Fruit fly (Drosophila melanogaster) whole organism, embryonic: ENCODE data around the gene Actn3.

Experiments used
- Blimp-1 ChIP-seq: fragments of 200-800 bp; sonication (Bioruptor generic); optimal IDR thresholded peaks from 3 replicates; lab custom pipeline; 2018; ENCODE audit warnings: missing biosample characterization, missing genetic modification characterization, mild to moderate bottlenecking, moderate library complexity, missing genetic modification reagents
- CG10147 ChIP-seq: fragments of 200-800 bp; sonication (Bioruptor generic); optimal IDR thresholded peaks from 2 replicates; lab custom pipeline; 2019; ENCODE audit warnings: missing biosample characterization, mild to moderate bottlenecking, missing genetic modification characterization, moderate library complexity
- CG10565 ChIP-seq: fragments of 200-800 bp; sonication (Bioruptor generic); optimal IDR thresholded peaks from 3 replicates; lab custom pipeline; 2016; ENCODE audit warnings: missing biosample characterization, mild to moderate bottlenecking, missing genetic modification characterization
- CG12104 ChIP-seq: fragments of 200-800 bp; sonication (Bioruptor generic); optimal IDR thresholded peaks from 3 replicates; lab custom pipeline; 2016; ENCODE audit warnings: missing biosample characterization, missing genetic modification characterization
- CG12155 ChIP-seq: fragments of 200-800 bp; sonication (Bioruptor generic); optimal IDR thresholded peaks from 3 replicates; lab custom pipeline; 2016; ENCODE audit warnings: missing biosample characterization, missing genetic modification characterization
- CG1529 ChIP-seq: fragments of 200-800 bp; sonication (Bioruptor generic); optimal IDR thresholded peaks from 3 replicates; lab custom pipeline; 2018; ENCODE audit warnings: missing biosample characterization, missing genetic modification characterization
- CG15696 ChIP-seq: fragments of 200-800 bp; sonication (Bioruptor generic); optimal IDR thresholded peaks from 2 replicates; lab custom pipeline; 2019; ENCODE audit warnings: missing biosample characterization, mild to moderate bottlenecking, missing genetic modification characterization, moderate library complexity
- CG17385 ChIP-seq: fragments of 200-800 bp; sonication (Bioruptor generic); optimal IDR thresholded peaks from 3 replicates; lab custom pipeline; 2018; ENCODE audit warnings: missing biosample characterization, mild to moderate bottlenecking, missing genetic modification characterization
- CG17612 ChIP-seq: fragments of 200-800 bp; sonication (Bioruptor generic); IDR thresholded peaks from 2 replicates; pipeline ENCODE4 v1.3.6; 2022; ENCODE audit warnings: missing biosample characterization, missing genetic modification characterization
- CG17829 ChIP-seq: fragments of 200-800 bp; optimal IDR thresholded peaks from 2 replicates; lab custom pipeline; 2019; ENCODE audit warnings: missing biosample characterization, mild to moderate bottlenecking, missing genetic modification characterization, moderate library complexity
- CG18764 ChIP-seq: fragments of 200-800 bp; sonication (Bioruptor generic); optimal IDR thresholded peaks from 3 replicates; lab custom pipeline; 2016; ENCODE audit warnings: missing biosample characterization, missing genetic modification characterization
- CG30020 ChIP-seq: fragments of 200-800 bp; optimal IDR thresholded peaks from 2 replicates; lab custom pipeline; 2019; ENCODE audit warnings: missing biosample characterization, mild to moderate bottlenecking, missing genetic modification characterization, moderate library complexity
- CG32767 ChIP-seq: fragments of 200-800 bp; sonication (Bioruptor generic); IDR thresholded peaks from 2 replicates; pipeline ENCODE4 v1.3.6; 2022; ENCODE audit warnings: missing biosample characterization, missing genetic modification characterization
- CG33213 ChIP-seq: fragments of 200-800 bp; sonication (Bioruptor generic); optimal IDR thresholded peaks from 3 replicates; lab custom pipeline; 2016; ENCODE audit warnings: missing biosample characterization, missing genetic modification characterization
- CG7745 ChIP-seq: fragments of 200-800 bp; sonication (Bioruptor generic); optimal IDR thresholded peaks from 2 replicates; lab custom pipeline; 2018; ENCODE audit warnings: missing biosample characterization, mild to moderate bottlenecking, missing genetic modification characterization, moderate library complexity
- CrebB ChIP-seq: fragments of 200-800 bp; sonication (Bioruptor generic); optimal IDR thresholded peaks from 3 replicates; lab custom pipeline; 2018; ENCODE audit warnings: missing biosample characterization, mild to moderate bottlenecking, missing genetic modification characterization
- D19B ChIP-seq: fragments of 200-800 bp; sonication (Bioruptor generic); optimal IDR thresholded peaks from 2 replicates; lab custom pipeline; 2017; ENCODE audit warnings: missing biosample characterization, mild to moderate bottlenecking, missing genetic modification characterization
- Dfd ChIP-seq, 2 experiments: fragments of >200 bp; optimal IDR thresholded peaks; 2 replicates each; lab custom pipeline; 2017; ENCODE audit warnings: missing biosample characterization in 2 of 2, missing genetic modification characterization in 2 of 2
- Doc2 ChIP-seq: fragments of 200-800 bp; sonication (Bioruptor generic); IDR thresholded peaks from 2 replicates; pipeline ENCODE4 v1.3.6; 2022; ENCODE audit warnings: missing biosample characterization, missing genetic modification characterization
- Dp ChIP-seq: fragments of 200-800 bp; sonication (Bioruptor generic); optimal IDR thresholded peaks from 2 replicates; lab custom pipeline; 2018; ENCODE audit warnings: missing biosample characterization, mild to moderate bottlenecking, missing genetic modification characterization, moderate library complexity
- Fer1 ChIP-seq: fragments of 200-800 bp; sonication (Bioruptor generic); optimal IDR thresholded peaks from 2 replicates; lab custom pipeline; 2017; ENCODE audit warnings: missing biosample characterization, mild to moderate bottlenecking, missing genetic modification characterization
- GATAe ChIP-seq: fragments of 200-800 bp; sonication (Bioruptor generic); conservative IDR thresholded peaks from 2 replicates; pipeline ENCODE4 v1.3.6; 2022; ENCODE audit warnings: missing biosample characterization, missing genetic modification characterization
- HLH54F ChIP-seq: fragments of 200-800 bp; sonication (Bioruptor generic); optimal IDR thresholded peaks from 3 replicates; lab custom pipeline; 2016; ENCODE audit warnings: missing biosample characterization, missing genetic modification characterization
- HmgD ChIP-seq: fragments of 200-800 bp; sonication (Bioruptor generic); optimal IDR thresholded peaks from 3 replicates; lab custom pipeline; 2016; ENCODE audit warnings: missing biosample characterization, missing genetic modification characterization
- Hr3 ChIP-seq: fragments of 200-800 bp; sonication (Bioruptor generic); optimal IDR thresholded peaks from 3 replicates; lab custom pipeline; 2016; ENCODE audit warnings: missing biosample characterization, missing genetic modification characterization
- Max ChIP-seq: fragments of 200-800 bp; sonication (Bioruptor generic); optimal IDR thresholded peaks from 2 replicates; lab custom pipeline; 2016; ENCODE audit warnings: missing biosample characterization, mild to moderate bottlenecking, missing genetic modification characterization
- Med ChIP-seq: fragments of 200-800 bp; sonication (Bioruptor generic); peaks from one replicate; lab custom pipeline; 2016; ENCODE audit warnings: missing biosample characterization, missing genetic modification characterization, mild to moderate bottlenecking, inconsistent platforms, moderate library complexity
- Nf-YA ChIP-seq: fragments of 200-800 bp; sonication (Bioruptor generic); IDR thresholded peaks from 2 replicates; pipeline ENCODE4 v1.3.6; 2022; ENCODE audit warnings: missing biosample characterization, missing genetic modification characterization
- Sin3A ChIP-seq: fragments of >200 bp; optimal IDR thresholded peaks from 2 replicates; lab custom pipeline; 2018
- Ssrp ChIP-seq: fragments of 200-800 bp; sonication (Bioruptor generic); optimal IDR thresholded peaks from 2 replicates; lab custom pipeline; 2018; ENCODE audit warnings: missing biosample characterization, mild to moderate bottlenecking, missing genetic modification characterization, moderate library complexity
- abd-A ChIP-seq: fragments of 200-800 bp; sonication (Bioruptor generic); optimal IDR thresholded peaks from 3 replicates; lab custom pipeline; 2019; ENCODE audit warnings: missing biosample characterization, mild to moderate bottlenecking, missing genetic modification characterization, moderate library complexity
- ase ChIP-seq: fragments of 200-800 bp; sonication (Bioruptor generic); IDR thresholded peaks from 3 replicates; pipeline ENCODE4 v1.3.6; 2022; ENCODE audit warnings: missing biosample characterization, missing genetic modification characterization
- ash1 ChIP-seq: fragments of 200-800 bp; sonication (Bioruptor generic); optimal IDR thresholded peaks from 2 replicates; lab custom pipeline; 2018; ENCODE audit warnings: missing biosample characterization, mild to moderate bottlenecking, missing genetic modification characterization
- bbx ChIP-seq: fragments of 200-800 bp; sonication (Bioruptor generic); IDR thresholded peaks from 2 replicates; pipeline ENCODE4 v1.3.6; 2022; ENCODE audit warnings: missing biosample characterization, missing genetic modification characterization; ENCODE audit not compliant: partially characterized antibody
- cas ChIP-seq: fragments of 200-800 bp; sonication (Bioruptor generic); IDR thresholded peaks from 2 replicates; pipeline ENCODE4 v1.3.6; 2022; ENCODE audit warnings: missing biosample characterization, missing genetic modification characterization
- cg ChIP-seq: fragments of 200-800 bp; sonication (Bioruptor generic); optimal IDR thresholded peaks from 3 replicates; lab custom pipeline; 2019; ENCODE audit warnings: missing biosample characterization, mild to moderate bottlenecking, missing genetic modification characterization, moderate library complexity
- danr ChIP-seq: fragments of 200-800 bp; sonication (Bioruptor generic); IDR thresholded peaks from 2 replicates; pipeline ENCODE4 v1.3.6; 2022; ENCODE audit warnings: missing biosample characterization, missing genetic modification characterization
- en ChIP-seq: fragments of 200-800 bp; sonication (Bioruptor generic); optimal IDR thresholded peaks from 2 replicates; lab custom pipeline; 2016; ENCODE audit warnings: missing biosample characterization, missing genetic modification characterization
- eve ChIP-seq, 2 experiments: fragments of >200 bp; optimal IDR thresholded peaks; 2 replicates each; lab custom pipeline; 2017; ENCODE audit warnings: missing biosample characterization in 2 of 2, missing genetic modification characterization in 2 of 2
- fd102C ChIP-seq: fragments of 200-800 bp; sonication (Bioruptor generic); optimal IDR thresholded peaks from 2 replicates; lab custom pipeline; 2018; ENCODE audit warnings: missing biosample characterization, mild to moderate bottlenecking, missing genetic modification characterization, moderate library complexity
- ftz-f1 ChIP-seq: fragments of 200-800 bp; sonication (Bioruptor generic); optimal IDR thresholded peaks from 2 replicates; lab custom pipeline; 2016; ENCODE audit warnings: missing biosample characterization, missing genetic modification characterization
- gsb-n ChIP-seq: fragments of 200-800 bp; sonication (Bioruptor generic); optimal IDR thresholded peaks from 3 replicates; lab custom pipeline; 2018; ENCODE audit warnings: missing biosample characterization, mild to moderate bottlenecking, missing genetic modification characterization
- mirr ChIP-seq: fragments of 200-800 bp; sonication (Bioruptor generic); optimal IDR thresholded peaks from 3 replicates; lab custom pipeline; 2018; ENCODE audit warnings: missing biosample characterization, mild to moderate bottlenecking, missing genetic modification characterization
- odd ChIP-seq: fragments of 200-800 bp; sonication (Bioruptor generic); optimal IDR thresholded peaks from 2 replicates; lab custom pipeline; 2017; ENCODE audit warnings: missing biosample characterization, mild to moderate bottlenecking, missing genetic modification characterization
- otp ChIP-seq: fragments of 200-800 bp; sonication (Bioruptor generic); IDR thresholded peaks from 3 replicates; pipeline ENCODE4, ENCODE4 v1.3.6; 2022; ENCODE audit warnings: missing biosample characterization, missing genetic modification characterization
- pzg ChIP-seq: fragments of 200-800 bp; sonication (Bioruptor generic); optimal IDR thresholded peaks from 3 replicates; lab custom pipeline; 2018; ENCODE audit warnings: missing biosample characterization, mild to moderate bottlenecking, missing genetic modification characterization, moderate library complexity
- rib ChIP-seq: fragments of 200-800 bp; sonication (Bioruptor generic); IDR thresholded peaks from 2 replicates; pipeline ENCODE4 v1.3.6; 2022; ENCODE audit warnings: missing biosample characterization, missing genetic modification characterization
- tio ChIP-seq: fragments of 200-800 bp; sonication (Bioruptor generic); optimal IDR thresholded peaks from 2 replicates; lab custom pipeline; 2017; ENCODE audit warnings: missing biosample characterization, missing genetic modification characterization, inconsistent platforms
- wek ChIP-seq: fragments of 200-800 bp; sonication (Bioruptor generic); optimal IDR thresholded peaks from 3 replicates; lab custom pipeline; 2018; ENCODE audit warnings: missing biosample characterization, mild to moderate bottlenecking, missing genetic modification characterization, moderate library complexity

The Actn3 gene

DNA sequence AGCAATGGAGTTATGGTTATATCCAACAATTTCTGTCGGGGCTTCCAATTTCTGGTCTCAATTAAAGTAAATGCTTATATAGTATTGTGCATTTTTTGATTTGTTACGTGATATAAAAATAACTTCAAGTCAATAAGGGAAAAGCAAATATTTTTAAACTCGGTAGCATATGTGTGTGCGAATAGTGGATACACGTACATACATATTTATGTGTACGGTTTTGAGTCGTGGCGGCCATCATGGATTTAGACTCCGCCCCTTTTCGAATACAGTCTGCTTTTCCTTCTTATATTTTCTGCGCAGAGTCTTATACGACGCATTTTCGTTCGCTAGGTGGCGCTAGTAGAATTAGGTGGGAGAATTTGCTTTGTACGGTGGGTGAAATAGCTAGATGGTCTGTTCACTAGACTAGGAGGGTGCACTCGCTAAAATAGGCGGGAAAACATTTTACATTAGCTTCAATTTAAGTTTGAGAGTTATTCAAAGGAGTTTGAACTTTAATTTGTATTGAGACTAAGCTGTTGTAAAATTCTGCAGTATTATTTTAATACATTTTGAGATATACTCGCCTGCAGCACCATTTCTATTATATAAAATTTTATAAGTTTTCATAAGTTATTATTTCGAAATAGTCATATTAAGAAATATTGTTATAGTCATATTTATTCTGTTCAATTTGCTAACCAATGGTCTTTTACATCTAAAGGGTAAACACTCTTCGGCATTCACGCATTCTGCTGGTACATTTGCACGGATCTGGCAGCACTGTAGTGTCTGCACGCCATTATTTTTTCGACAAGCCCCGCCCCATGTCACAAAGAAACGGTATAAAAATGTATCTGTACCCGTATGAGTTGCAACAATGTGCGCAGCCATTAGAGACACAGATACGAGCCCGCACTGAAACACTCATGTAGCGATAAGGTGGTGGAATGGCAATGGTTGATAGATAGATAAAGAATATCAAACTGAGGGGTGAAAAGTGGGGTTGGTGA, 7.9 kb downstream of the Actn3 start (continued):
- TF ChIP-seq CG10565 (GFP tag; lab: Kevin White, UChicago): no peak
- TF ChIP-seq GATAe (GFP tag; lab: Robert Waterston, UW): peak; percentile 80
- no peak for TF ChIP-seq Blimp-1 (GFP tag; lab: Kevin White, UChicago)
- no peak for TF ChIP-seq Fer1 (GFP tag; lab: Kevin White, UChicago)
- TF ChIP-seq CG33213 (GFP tag; lab: Kevin White, UChicago): no peak
- TF ChIP-seq CG15696 (tag; lab: Kevin White, UChicago): peak; percentile 67
- no peak for TF ChIP-seq ftz-f1
- TF ChIP-seq Dfd (GFP tag; optimal IDR thresholded peaks at IDR 0.05; lab: Kevin White, UChicago): no peak
- peak; percentile 97 for TF ChIP-seq cg (GFP tag; lab: Kevin White, UChicago)
- no peak for TF ChIP-seq Sin3A (lab: Kevin White, UChicago)
- TF ChIP-seq CG30020 (tag; lab: Kevin White, UChicago): no peak
- TF ChIP-seq Max (GFP tag; lab: Kevin White, UChicago): no peak
- no peak for TF ChIP-seq fd102C
- TF ChIP-seq Dp (GFP tag; lab: Kevin White, UChicago): peak; percentile 84
- peak; percentile 53 for TF ChIP-seq Hr3 (GFP tag; lab: Kevin White, UChicago)
- peak; percentile 22 for TF ChIP-seq HLH54F (GFP tag; lab: Kevin White, UChicago)
- TF ChIP-seq CG1529 (GFP tag; lab: Kevin White, UChicago): no peak
- TF ChIP-seq Ssrp (tag; lab: Kevin White, UChicago): no peak
- no peak for TF ChIP-seq wek (GFP tag; lab: Kevin White, UChicago)
- TF ChIP-seq pzg (GFP tag; lab: Kevin White, UChicago): peak; percentile 38
- peak in 1 of 2 experiments; percentile 32 for TF ChIP-seq eve (GFP tag; optimal IDR thresholded peaks at IDR 0.05; lab: Kevin White, UChicago)
- no peak for TF ChIP-seq Nf-YA (GFP tag; lab: Robert Waterston, UW)
- peak; percentile 31 for TF ChIP-seq tio
- TF ChIP-seq ase: peak; percentile 48; the same call in 1 of the 3 replicates
- no peak for TF ChIP-seq CG10147 (GFP tag; lab: Kevin White, UChicago)
- TF ChIP-seq gsb-n: peak; percentile 54
- TF ChIP-seq CG32767: peak; percentile 91
- TF ChIP-seq abd-A (tag; lab: Kevin White, UChicago): peak; percentile 95
- TF ChIP-seq bbx (GFP tag; lab: Robert Waterston, UW): no peak
- TF ChIP-seq rib (GFP tag; lab: Robert Waterston, UW): 0 out of 2 replicates have a peak, but pooled peaks have one; percentile 45
- TF ChIP-seq Med (GFP tag; lab: Kevin White, UChicago): peak; percentile 78
- peak; percentile 50 for TF ChIP-seq mirr (GFP tag; lab: Kevin White, UChicago)
- TF ChIP-seq CG17612: no peak
- TF ChIP-seq ash1 (GFP tag; lab: Kevin White, UChicago): no peak
- no peak for TF ChIP-seq odd (GFP tag; lab: Kevin White, UChicago)
- TF ChIP-seq otp (GFP tag; lab: Robert Waterston, UW): 0 out of 3 replicates have a peak, but pooled peaks have one; percentile 14
- TF ChIP-seq CG12104 (GFP tag; lab: Kevin White, UChicago): peak; percentile 63
- no peak for TF ChIP-seq cas (GFP tag; lab: Robert Waterston, UW)
- TF ChIP-seq CG7745 (tag; lab: Kevin White, UChicago): no peak
- peak; percentile 68 for TF ChIP-seq CG17829
- TF ChIP-seq en (GFP tag; lab: Kevin White, UChicago): no peak
- peak; percentile 81 for TF ChIP-seq D19B (GFP tag; lab: Kevin White, UChicago)
- TF ChIP-seq CG18764: peak; percentile 48
- TF ChIP-seq CrebB: peak; percentile 1
- TF ChIP-seq CG12155 (GFP tag; lab: Kevin White, UChicago): peak; percentile 54
- TF ChIP-seq CG17385 (GFP tag; lab: Kevin White, UChicago): no peak
- no peak for TF ChIP-seq HmgD
- no peak for TF ChIP-seq Doc2 (GFP tag; lab: Robert Waterston, UW)
- no peak for TF ChIP-seq danr (GFP tag; lab: Robert Waterston, UW)
